Fruit fly (Drosophila melanogaster) whole organism, wandering third instar larva: ENCODE data around the gene Rpp20.
A peak's percentile ranks its signal among the peaks of the same experiment; 100 is the strongest.

Experiments used
- CG32264 ChIP-seq: fragments of 200-800 bp; sonication (Bioruptor generic); optimal IDR thresholded peaks from 2 replicates; lab custom pipeline; 2016; ENCODE audit warnings: missing biosample characterization, missing genetic modification characterization
- CG9705 ChIP-seq: fragments of 200-800 bp; sonication (Bioruptor generic); optimal IDR thresholded peaks from 2 replicates; lab custom pipeline; 2018; ENCODE audit warnings: missing biosample characterization, mild to moderate bottlenecking, missing genetic modification characterization
- CrebA ChIP-seq: fragments of 200-800 bp; sonication (Bioruptor generic); optimal IDR thresholded peaks from 2 replicates; lab custom pipeline; 2016; ENCODE audit warnings: missing biosample characterization, mild to moderate bottlenecking, missing genetic modification characterization, borderline replicate concordance
- Dfd ChIP-seq: fragments of >200 bp; optimal IDR thresholded peaks from 2 replicates; lab custom pipeline; 2017; ENCODE audit warnings: missing biosample characterization, missing genetic modification characterization
- GATAd ChIP-seq: sonication (Bioruptor generic); optimal IDR thresholded peaks from 2 replicates; lab custom pipeline; 2016; ENCODE audit warnings: missing biosample characterization, missing genetic modification characterization
- HLH106 ChIP-seq: fragments of 200-800 bp; optimal IDR thresholded peaks from 3 replicates; lab custom pipeline; 2019; ENCODE audit warnings: missing biosample characterization, mild to moderate bottlenecking, missing genetic modification characterization, moderate library complexity
- Hnf4 ChIP-seq: fragments of 200-800 bp; sonication (Bioruptor generic); optimal IDR thresholded peaks from 2 replicates; lab custom pipeline; 2016; ENCODE audit warnings: missing biosample characterization, mild to moderate bottlenecking, missing genetic modification characterization
- Hr78 ChIP-seq: fragments of >200 bp; optimal IDR thresholded peaks from 2 replicates; lab custom pipeline; 2017; ENCODE audit warnings: missing biosample characterization, missing genetic modification characterization
- Hr83 ChIP-seq: fragments of 200-300 bp; sonication (Bioruptor generic); optimal IDR thresholded peaks from 2 replicates; lab custom pipeline; 2016; ENCODE audit warnings: missing biosample characterization, mild to moderate bottlenecking, missing genetic modification characterization, moderate library complexity; ENCODE audit not compliant: poor library complexity, severe bottlenecking
- Mio ChIP-seq: sonication (Bioruptor generic); optimal IDR thresholded peaks from 2 replicates; lab custom pipeline; 2016; ENCODE audit warnings: missing biosample characterization, missing genetic modification characterization
- N ChIP-seq: fragments of >200 bp; optimal IDR thresholded peaks from 2 replicates; lab custom pipeline; 2018; ENCODE audit warnings: missing biosample characterization, missing external identifiers, missing genetic modification characterization
- OdsH ChIP-seq: fragments of 200-800 bp; sonication (Bioruptor generic); optimal IDR thresholded peaks from 2 replicates; lab custom pipeline; 2016; ENCODE audit warnings: missing biosample characterization, mild to moderate bottlenecking, missing genetic modification characterization
- br ChIP-seq: fragments of 200-800 bp; sonication (Bioruptor generic); optimal IDR thresholded peaks from 2 replicates; lab custom pipeline; 2016; ENCODE audit warnings: missing biosample characterization, missing genetic modification characterization
- brk ChIP-seq: fragments of 200-800 bp; sonication (Bioruptor generic); optimal IDR thresholded peaks from 2 replicates; lab custom pipeline; 2016; ENCODE audit warnings: missing biosample characterization, mild to moderate bottlenecking, missing genetic modification characterization
- dl ChIP-seq, 2 experiments: fragments of 175-275, 200-275 bp in 1 of 2; fragments of 200-275 bp in 1 of 2; sonication (Bioruptor generic); optimal IDR thresholded peaks; lab custom pipeline; 2018; ENCODE audit warnings: mild to moderate bottlenecking in 2 of 2, missing biosample characterization in 2 of 2, missing genetic modification characterization in 2 of 2, moderate library complexity in 2 of 2; ENCODE audit not compliant: partially characterized antibody in 2 of 2, insufficient read depth in 1 of 2
- dmrt93B ChIP-seq: fragments of 200-800 bp; sonication (Bioruptor generic); optimal IDR thresholded peaks from 2 replicates; lab custom pipeline; 2018; ENCODE audit warnings: missing biosample characterization, mild to moderate bottlenecking, missing genetic modification characterization
- dsf ChIP-seq: sonication (Bioruptor generic); optimal IDR thresholded peaks from 2 replicates; lab custom pipeline; 2016; ENCODE audit warnings: missing biosample characterization, missing genetic modification characterization, borderline replicate concordance
- ey ChIP-seq: fragments of 200-800 bp; sonication (Bioruptor generic); optimal IDR thresholded peaks from 2 replicates; lab custom pipeline; 2016; ENCODE audit warnings: missing biosample characterization, missing genetic modification characterization
- foxo ChIP-seq, 2 experiments: fragments of 200-800 bp; sonication (Bioruptor generic); optimal IDR thresholded peaks; 2 replicates in 1 of 2; 3 replicates in 1 of 2; lab custom pipeline; 2016 to 2017; ENCODE audit warnings: missing biosample characterization in 2 of 2, missing genetic modification characterization in 2 of 2
- fru ChIP-seq: fragments of 200-800 bp; sonication (Bioruptor generic); optimal IDR thresholded peaks from 3 replicates; lab custom pipeline; 2016; ENCODE audit warnings: missing biosample characterization, mild to moderate bottlenecking, missing genetic modification characterization
- h ChIP-seq: fragments of 200-800 bp; sonication (Bioruptor generic); optimal IDR thresholded peaks from 3 replicates; lab custom pipeline; 2016; ENCODE audit warnings: missing biosample characterization, mild to moderate bottlenecking, missing genetic modification characterization
- jim ChIP-seq: fragments of 175-275, 200-325 bp; sonication (Bioruptor generic); optimal IDR thresholded peaks from 2 replicates; lab custom pipeline; 2016; ENCODE audit warnings: missing biosample characterization, mild to moderate bottlenecking, missing genetic modification characterization
- lola ChIP-seq: fragments of >200 bp; optimal IDR thresholded peaks from 2 replicates; lab custom pipeline; 2017; ENCODE audit warnings: missing biosample characterization, missing genetic modification characterization
- pan ChIP-seq: fragments of >200 bp; optimal IDR thresholded peaks from 2 replicates; lab custom pipeline; 2017
- psq ChIP-seq: fragments of 200-800 bp; sonication (Bioruptor generic); optimal IDR thresholded peaks from 3 replicates; lab custom pipeline; 2017; ENCODE audit warnings: missing biosample characterization, mild to moderate bottlenecking, missing genetic modification characterization, moderate library complexity
- rgr ChIP-seq: fragments of 200-800 bp; sonication (Bioruptor generic); optimal IDR thresholded peaks from 3 replicates; lab custom pipeline; 2016; ENCODE audit warnings: missing biosample characterization, mild to moderate bottlenecking, missing genetic modification characterization
- tai ChIP-seq: sonication (Bioruptor generic); optimal IDR thresholded peaks from 2 replicates; lab custom pipeline; 2016; ENCODE audit warnings: missing biosample characterization, missing genetic modification characterization
- usp ChIP-seq: fragments of >200 bp; optimal IDR thresholded peaks from 2 replicates; lab custom pipeline; 2017; ENCODE audit warnings: missing biosample characterization, missing genetic modification characterization
- woc ChIP-seq: sonication (Bioruptor generic); optimal IDR thresholded peaks from 2 replicates; lab custom pipeline; 2016; ENCODE audit warnings: missing biosample characterization, mild to moderate bottlenecking, missing genetic modification characterization

The Rpp20 gene

dm6 chrX:19784875-19785274 lies 40.6 kb downstream of the Rpp20 start:
- no peak for TF ChIP-seq dsf
- TF ChIP-seq CG9705, result no peak
- no peak for TF ChIP-seq CrebA
- no peak for TF ChIP-seq Hr83 (GFP tag; lab: Kevin White, UChicago)
- no peak for TF ChIP-seq fru (GFP tag; lab: Kevin White, UChicago)
- no peak for TF ChIP-seq rgr (GFP tag; lab: Kevin White, UChicago)
- TF ChIP-seq N, result no peak
- no peak for TF ChIP-seq woc (GFP tag; lab: Kevin White, UChicago)
- no peak for TF ChIP-seq CG32264 (GFP tag; lab: Kevin White, UChicago)
- no peak for TF ChIP-seq Mio (GFP tag; lab: Kevin White, UChicago)

DNA sequence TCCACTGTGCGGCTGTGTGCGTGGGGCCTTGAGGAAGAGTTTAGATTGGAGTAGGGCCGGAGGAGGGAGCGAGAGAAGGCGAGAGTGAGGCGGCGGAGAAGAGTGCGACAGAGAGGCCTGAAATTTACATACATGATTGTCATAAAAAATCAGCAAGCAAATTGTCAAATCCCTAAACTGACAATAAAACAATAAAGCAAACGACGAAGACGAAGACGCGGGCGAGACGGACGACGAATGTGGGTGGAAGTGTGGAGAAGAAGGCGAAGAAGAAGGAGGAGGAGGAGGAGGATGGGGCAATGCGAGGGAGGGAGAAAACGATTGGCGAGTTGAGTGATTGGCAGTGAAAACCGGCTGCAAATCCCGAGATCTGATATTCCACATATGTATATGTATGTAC lies 41.2 kb downstream of the Rpp20 start:
- no peak for TF ChIP-seq Hnf4 (GFP tag; lab: Kevin White, UChicago)
- TF ChIP-seq psq, result peak; percentile 62

dm6 chrX:19786823-19787222 lies 42.6 kb downstream of the Rpp20 start:
- no peak for TF ChIP-seq CG9705
- no peak for TF ChIP-seq lola (GFP tag; lab: Kevin White, UChicago)
- TF ChIP-seq brk (GFP tag; lab: Kevin White, UChicago), result no peak
- no peak for TF ChIP-seq dmrt93B (GFP tag; lab: Kevin White, UChicago)
- no peak for TF ChIP-seq HLH106
- no peak for TF ChIP-seq br (GFP tag; lab: Kevin White, UChicago)
- TF ChIP-seq ey (GFP tag; lab: Kevin White, UChicago), result no peak
- TF ChIP-seq dl (GFP tag; optimal IDR thresholded peaks at IDR 0.05; lab: Kevin White, UChicago; ENCODE audit: insufficient read depth in 1 of 2, partially characterized antibody in 2 of 2), result no peak
- TF ChIP-seq jim (GFP tag; lab: Kevin White, UChicago), result no peak
- no peak for TF ChIP-seq Hr78 (GFP tag; lab: Kevin White, UChicago)
- TF ChIP-seq GATAd (GFP tag; lab: Kevin White, UChicago), result no peak
- TF ChIP-seq dsf, result no peak
- TF ChIP-seq foxo (GFP tag; optimal IDR thresholded peaks at IDR 0.05; lab: Kevin White, UChicago), result no peak

- peak; percentile 67 for TF ChIP-seq psq
- TF ChIP-seq Hr83 (GFP tag; lab: Kevin White, UChicago), result no peak
These were observed 43.8 kb downstream of the Rpp20 start for dm6 chrX:19787921-19788620.

- TF ChIP-seq psq (peak; percentile 9), woc (GFP tag; lab: Kevin White, UChicago) (no peak)
These were observed 44.4 kb downstream of the Rpp20 start for dm6 chrX:19788621-19788944.

- TF ChIP-seq Hr78 (GFP tag; lab: Kevin White, UChicago) (no peak), N (no peak), tai (no peak), br (GFP tag; lab: Kevin White, UChicago) (no peak), OdsH (no peak), Dfd (GFP tag; lab: Kevin White, UChicago) (peak; percentile 53), brk (GFP tag; lab: Kevin White, UChicago) (no peak)
These were observed 47.6 kb downstream of the Rpp20 start for dm6 chrX:19791832-19792231.

- TF ChIP-seq pan (lab: Kevin White, UChicago) (no peak), CG32264 (GFP tag; lab: Kevin White, UChicago) (no peak), dmrt93B (GFP tag; lab: Kevin White, UChicago) (no peak), usp (GFP tag; lab: Kevin White, UChicago) (no peak), tai (no peak), h (no peak), dsf (no peak), rgr (GFP tag; lab: Kevin White, UChicago) (no peak), CrebA (no peak)
- TF ChIP-seq, all 38 proteins: peak for 0
These were observed 48.3 kb downstream of the Rpp20 start for dm6 chrX:19792572-19792971.
